Worm (Caenorhabditis elegans): ENCODE measurements around the gene gpx-6.

- TF ChIP-seq ama-1 (optimal IDR thresholded peaks at IDR 0.05) (no peak), sea-1 (GFP tag; conservative IDR thresholded peaks at IDR 0.05) (no peak), scrt-1 (GFP tag; IDR thresholded peaks at IDR 0.05) (no peak), ceh-36 (tag; optimal IDR thresholded peaks at IDR 0.05) (no peak), F13C5.2 (tag; optimal IDR thresholded peaks at IDR 0.05) (no peak), aly-1 (tag; optimal IDR thresholded peaks at IDR 0.05) (no peak)
Observed at ce11 chrIV:8268024-8268423, 46.0 kb downstream of the gpx-6 start, which contains the start of the genes K07H8.5 and K07H8.8.
